Fruit fly (Drosophila melanogaster) whole organism, adult: Measurements from ENCODE around the gene AstC-R2.
"Not testable (repeated sequence)": the region's sequence is repeated elsewhere in the genome, so short reads cannot be mapped to it uniquely, and the experiment has no call there.

Source experiments
- CG1620 ChIP-seq: fragments of 200-800 bp; sonication (Bioruptor generic); optimal IDR thresholded peaks from 2 replicates; lab custom pipeline; 2016; ENCODE audit warnings: missing biosample characterization, missing genetic modification characterization
- CG33017 ChIP-seq: fragments of 200-800 bp; sonication (Bioruptor generic); optimal IDR thresholded peaks from 2 replicates; lab custom pipeline; 2018; ENCODE audit warnings: missing biosample characterization, mild to moderate bottlenecking, missing genetic modification characterization, moderate library complexity
- CG7101 ChIP-seq: fragments of 200-800 bp; sonication (Bioruptor generic); optimal IDR thresholded peaks from 2 replicates; lab custom pipeline; 2018; ENCODE audit warnings: missing biosample characterization, mild to moderate bottlenecking, missing genetic modification characterization, moderate library complexity
- Hr96 ChIP-seq: fragments of 200-800 bp; sonication (Bioruptor generic); optimal IDR thresholded peaks from 2 replicates; lab custom pipeline; 2016; ENCODE audit warnings: missing biosample characterization, missing genetic modification characterization
- cic ChIP-seq: fragments of 200-800 bp; sonication (Bioruptor generic); optimal IDR thresholded peaks from 2 replicates; lab custom pipeline; 2017; ENCODE audit warnings: missing biosample characterization, mild to moderate bottlenecking, missing genetic modification characterization, moderate library complexity
- ovo ChIP-seq: fragments of 200-800 bp; sonication (Bioruptor generic); optimal IDR thresholded peaks from 2 replicates; lab custom pipeline; 2016; ENCODE audit warnings: missing biosample characterization, missing genetic modification characterization
- pad ChIP-seq: fragments of 200-800 bp; sonication (Bioruptor generic); optimal IDR thresholded peaks from 3 replicates; lab custom pipeline; 2017; ENCODE audit warnings: missing biosample characterization, missing genetic modification characterization, mild to moderate bottlenecking, moderate library complexity, missing genetic modification reagents

DNA sequence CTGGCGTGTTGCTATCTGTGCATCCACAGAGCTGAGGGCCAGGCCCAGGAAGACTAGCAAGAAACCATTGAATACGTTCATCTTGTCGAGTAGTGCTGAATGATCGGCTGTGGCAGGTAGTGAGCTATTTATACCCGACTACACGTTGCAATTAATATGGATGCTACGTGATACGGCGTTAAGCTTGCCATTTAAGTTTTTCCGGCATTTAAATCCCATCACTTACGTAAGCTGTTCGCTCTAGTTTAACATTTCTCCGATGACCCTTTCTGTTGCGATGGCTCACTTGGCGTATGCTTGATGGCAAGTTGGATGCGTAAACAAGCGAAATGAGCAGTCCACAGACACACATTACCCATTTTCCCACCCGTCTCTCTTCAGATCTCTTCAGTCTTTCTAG is 30.1 kb downstream of the AstC-R2 start, which contains the start of gene Met75Ca:
- not testable (repeated sequence) for TF ChIP-seq ovo; CG1620; pad (GFP tag; lab: Kevin White, UChicago); cic (GFP tag; lab: Kevin White, UChicago); CG7101 (tag; lab: Kevin White, UChicago); Hr96 (GFP tag; lab: Kevin White, UChicago); CG33017 (tag; lab: Kevin White, UChicago)
